Worm (Caenorhabditis elegans): ENCODE data around the gene eps-8.

ce11 chrIV:14861691-14862090 is 17.6 kb upstream of the eps-8 start, which contains the start of gene Y57G11C.23:
- TF ChIP-seq nhr-12 (tag; optimal IDR thresholded peaks at IDR 0.05): no peak
- no peak for TF ChIP-seq elt-3 (tag; optimal IDR thresholded peaks at IDR 0.05)
- no peak for TF ChIP-seq unc-62 (GFP tag; optimal IDR thresholded peaks at IDR 0.05)

All from whole organism, L3 larva.